Worm (Caenorhabditis elegans) whole organism, L4 larva: Measurements from ENCODE around the gene bcat-1.

Experiments
- aly-2 ChIP-seq: sonication (generic microtip); optimal IDR thresholded peaks from 2 replicates; lab custom pipeline; 2018; ENCODE audit warnings: missing biosample characterization, missing genetic modification characterization
- ceh-82 ChIP-seq: sonication (generic microtip); optimal IDR thresholded peaks from 2 replicates; lab custom pipeline; 2017; ENCODE audit warnings: missing biosample characterization, missing genetic modification characterization
- daf-19 ChIP-seq: fragments of 200-800 bp; sonication (Bioruptor generic); conservative IDR thresholded peaks from 2 replicates; pipeline ENCODE4 v1.3.6; 2022; ENCODE audit warnings: missing genetic modification characterization, missing compliant biosample characterization
- dmd-8 ChIP-seq: fragments of 200-800 bp; sonication (Bioruptor generic); IDR thresholded peaks from 2 replicates; pipeline ENCODE4 v1.3.6; 2022; ENCODE audit warnings: missing genetic modification characterization, missing compliant biosample characterization
- fkh-10 ChIP-seq: fragments of 150-350 bp; optimal IDR thresholded peaks from 2 replicates; lab custom pipeline; 2014; ENCODE audit warnings: missing biosample characterization, missing genetic modification reagents, missing genetic modification characterization
- jun-1 ChIP-seq: fragments of 150-350 bp; optimal IDR thresholded peaks from 2 replicates; lab custom pipeline; 2014; ENCODE audit warnings: missing biosample characterization, missing genetic modification reagents, missing genetic modification characterization
- lir-3 ChIP-seq: sonication (generic microtip); optimal IDR thresholded peaks from 2 replicates; lab custom pipeline; 2016; ENCODE audit warnings: mild to moderate bottlenecking, missing genetic modification characterization, missing compliant biosample characterization
- lsy-2 ChIP-seq, 2 experiments: fragments of 150-350 bp in 1 of 2; sonication (generic microtip) in 1 of 2; optimal IDR thresholded peaks; 2 replicates each; lab custom pipeline; 2014 to 2017; ENCODE audit warnings: missing biosample characterization in 2 of 2, missing genetic modification characterization in 2 of 2
- mdt-29 ChIP-seq: fragments of 200-800 bp; sonication (Bioruptor generic); IDR thresholded peaks from 2 replicates; pipeline ENCODE4 v1.3.6; 2022; ENCODE audit warnings: missing genetic modification reagents, missing genetic modification characterization, missing compliant biosample characterization
- nhr-10 ChIP-seq: fragments of 150-350 bp; optimal IDR thresholded peaks from 2 replicates; lab custom pipeline; 2014; ENCODE audit warnings: missing biosample characterization, missing genetic modification characterization
- nhr-77 ChIP-seq: fragments of 150-350 bp; optimal IDR thresholded peaks from 2 replicates; lab custom pipeline; 2014; ENCODE audit warnings: missing biosample characterization, missing genetic modification characterization
- unc-62 ChIP-seq, 3 experiments: fragments of 150-350 bp in 1 of 3; sonication (generic microtip); optimal IDR thresholded peaks in 2 of 3; peaks in 1 of 3; 1 replicate in 1 of 3; 2 replicates in 2 of 3; lab custom pipeline; 2014 to 2017; ENCODE audit warnings: missing biosample characterization in 3 of 3, missing genetic modification characterization in 3 of 3, missing genetic modification reagents in 3 of 3, missing genotype in 1 of 3
- zag-1 ChIP-seq: fragments of 150-350 bp; optimal IDR thresholded peaks from 2 replicates; lab custom pipeline; 2014; ENCODE audit warnings: missing biosample characterization, missing genetic modification characterization

ce11 chrX:12916418-12916817, 39.1 kb downstream of the bcat-1 start:
- TF ChIP-seq aly-2 (tag; lab: Kevin White, UChicago), result no peak
- no peak for TF ChIP-seq jun-1
- no peak for TF ChIP-seq zag-1 (tag; lab: Kevin White, UChicago)
- peak in 1 of 2 experiments; percentile 41 for TF ChIP-seq unc-62 (GFP tag; optimal IDR thresholded peaks at IDR 0.05 in 1 of 2; lab: Kevin White, UChicago)
- TF ChIP-seq unc-62 (tag; optimal IDR thresholded peaks at IDR 0.05; lab: Kevin White, UChicago), result no peak
- no peak for TF ChIP-seq fkh-10 (GFP tag; lab: Kevin White, UChicago)
- TF ChIP-seq daf-19, result no peak
- TF ChIP-seq lir-3 (tag; lab: Kevin White, UChicago), result no peak
- TF ChIP-seq mdt-29 (GFP tag; lab: Robert Waterston, UW), result no peak
- no peak for TF ChIP-seq nhr-77 (tag; lab: Kevin White, UChicago)
- no peak for TF ChIP-seq nhr-10 (tag; lab: Kevin White, UChicago)
- no peak for TF ChIP-seq lsy-2 (tag; optimal IDR thresholded peaks at IDR 0.05; lab: Kevin White, UChicago)
- no peak for TF ChIP-seq ceh-82
- no peak for TF ChIP-seq dmd-8 (GFP tag; lab: Robert Waterston, UW)
